Worm (Caenorhabditis elegans) whole organism, L4 larva: ENCODE measurements around the gene dpy-17.

ENCODE experiments used
- dpl-1 ChIP-seq: fragments of 150-350 bp; optimal IDR thresholded peaks from 2 replicates; lab custom pipeline; 2014; ENCODE audit warnings: missing biosample characterization, missing genetic modification reagents, missing genetic modification characterization
- snpc-1.2 ChIP-seq: fragments of 200-800 bp; sonication (Bioruptor generic); IDR thresholded peaks from 2 replicates; pipeline ENCODE4 v1.3.6; 2022; ENCODE audit warnings: missing genetic modification reagents, missing genetic modification characterization, missing compliant biosample characterization

DNA sequence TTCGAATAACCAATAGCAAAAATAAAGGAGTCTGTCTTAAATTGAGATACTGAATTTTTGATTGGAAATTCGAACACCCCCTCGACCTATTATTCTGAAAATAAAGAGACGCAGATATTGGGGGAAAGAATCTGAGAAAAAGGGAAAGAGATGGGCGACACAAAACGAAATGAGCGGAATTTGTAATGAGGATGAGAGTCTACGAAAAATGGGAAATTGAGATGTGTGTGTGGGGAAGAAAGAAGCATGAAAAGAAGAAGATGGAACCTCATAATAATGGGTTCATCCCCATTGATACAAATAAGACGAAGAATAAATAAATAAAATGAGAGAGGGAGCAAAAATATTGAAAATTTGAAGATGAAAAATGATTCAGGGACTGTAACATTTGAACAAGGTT lies 21.6 kb upstream of the dpy-17 start, which contains the start of gene cah-1:
- TF ChIP-seq snpc-1.2 (GFP tag; lab: Robert Waterston, UW) (no peak), dpl-1 (GFP tag; lab: Kevin White, UChicago) (no peak)
